Fruit fly (Drosophila melanogaster) whole organism, embryonic: ENCODE measurements around the gene CG45218.

ENCODE experiments used
- CG10267 ChIP-seq: fragments of 200-800 bp; sonication (Bioruptor generic); optimal IDR thresholded peaks from 2 replicates; lab custom pipeline; 2018; ENCODE audit warnings: missing biosample characterization, mild to moderate bottlenecking, missing genetic modification characterization, moderate library complexity
- CG12769 ChIP-seq: fragments of 200-800 bp; sonication (Bioruptor generic); optimal IDR thresholded peaks from 2 replicates; lab custom pipeline; 2019; ENCODE audit warnings: missing biosample characterization, mild to moderate bottlenecking, missing genetic modification characterization, moderate library complexity
- CG15696 ChIP-seq: fragments of 200-800 bp; sonication (Bioruptor generic); optimal IDR thresholded peaks from 2 replicates; lab custom pipeline; 2019; ENCODE audit warnings: missing biosample characterization, mild to moderate bottlenecking, missing genetic modification characterization, moderate library complexity
- CG9609 ChIP-seq: fragments of 200-800 bp; sonication (Bioruptor generic); optimal IDR thresholded peaks from 3 replicates; lab custom pipeline; 2016; ENCODE audit warnings: missing biosample characterization, missing genetic modification characterization
- Dfd ChIP-seq, 2 experiments: fragments of >200 bp; optimal IDR thresholded peaks; 2 replicates each; lab custom pipeline; 2017; ENCODE audit warnings: missing biosample characterization in 2 of 2, missing genetic modification characterization in 2 of 2
- Lim3 ChIP-seq: fragments of 200-800 bp; sonication (Bioruptor generic); IDR thresholded peaks from 2 replicates; pipeline ENCODE4 v1.3.6; 2022; ENCODE audit warnings: missing biosample characterization, missing genetic modification characterization
- Neu2 ChIP-seq: fragments of 200-800 bp; sonication (Bioruptor generic); optimal IDR thresholded peaks from 3 replicates; lab custom pipeline; 2016; ENCODE audit warnings: missing biosample characterization, missing genetic modification characterization, borderline replicate concordance
- Side ChIP-seq: fragments of 200-800 bp; sonication (Bioruptor generic); optimal IDR thresholded peaks from 2 replicates; lab custom pipeline; 2016; ENCODE audit warnings: missing biosample characterization, missing genetic modification characterization
- ap ChIP-seq: fragments of 200-800 bp; sonication (Bioruptor generic); IDR thresholded peaks from 2 replicates; pipeline ENCODE4 v1.3.6; 2022; ENCODE audit warnings: missing biosample characterization, missing genetic modification characterization
- kah ChIP-seq: fragments of 200-800 bp; sonication (Bioruptor generic); optimal IDR thresholded peaks from 2 replicates; lab custom pipeline; 2018; ENCODE audit warnings: missing biosample characterization, mild to moderate bottlenecking, missing genetic modification characterization
- ken ChIP-seq: fragments of 200-800 bp; sonication (Bioruptor generic); IDR thresholded peaks from 3 replicates; pipeline ENCODE4 v1.3.6; 2022; ENCODE audit warnings: missing biosample characterization, missing genetic modification characterization

dm6 chr3R:15309924-15310323 lies 19.3 kb upstream of the CG45218 start, which contains the start of gene Tm2:
- TF ChIP-seq Lim3 (GFP tag; lab: Robert Waterston, UW) (no peak), CG15696 (no peak), kah (GFP tag; lab: Kevin White, UChicago) (no peak), Dfd (GFP tag; optimal IDR thresholded peaks at IDR 0.05; lab: Kevin White, UChicago) (no peak), CG12769 (tag; lab: Kevin White, UChicago) (no peak), ap (no peak), Side (GFP tag; lab: Kevin White, UChicago) (no peak), Neu2 (GFP tag; lab: Kevin White, UChicago) (no peak), CG10267 (tag; lab: Kevin White, UChicago) (no peak), ken (GFP tag; lab: Robert Waterston, UW) (no peak), CG9609 (GFP tag; lab: Kevin White, UChicago) (no peak)
